Fruit fly (Drosophila melanogaster): ENCODE measurements around the gene CG34106.

DNA sequence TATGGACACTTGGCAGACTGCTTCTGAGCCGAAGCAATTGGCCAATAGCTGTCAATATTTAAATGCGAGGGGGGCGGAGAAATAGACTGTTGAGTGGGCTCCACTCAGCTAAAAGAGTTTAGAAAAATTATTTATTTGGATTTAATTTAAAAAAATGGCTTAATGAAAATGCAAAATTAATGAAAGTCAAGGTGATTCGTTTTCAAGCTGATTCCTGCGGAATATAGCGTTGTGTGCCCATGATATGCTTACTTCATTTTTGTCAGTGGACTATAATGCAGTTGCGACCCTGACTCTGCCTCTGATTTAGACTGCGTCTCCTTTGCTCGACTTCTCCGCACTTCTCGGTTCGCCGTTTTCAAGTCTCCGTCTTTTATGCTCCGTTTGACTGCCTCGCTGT, 86.0 kb downstream of the CG34106 start:
- TF ChIP-seq usp (GFP tag; optimal IDR thresholded peaks at IDR 0.05) (no peak), psq (optimal IDR thresholded peaks at IDR 0.05) (no peak), CG8478 (optimal IDR thresholded peaks at IDR 0.05) (no peak), Dll (optimal IDR thresholded peaks at IDR 0.05) (no peak), pan (optimal IDR thresholded peaks at IDR 0.05) (no peak), EcR (GFP tag; optimal IDR thresholded peaks at IDR 0.05) (no peak)
